Worm (Caenorhabditis elegans) whole organism, early embryonic: Measurements from ENCODE around the gene F46B6.2.

ENCODE experiments used
- ama-1 ChIP-seq: fragments of 150-350 bp; optimal IDR thresholded peaks from 2 replicates; lab custom pipeline; 2014
- ets-7 ChIP-seq: sonication (generic microtip); optimal IDR thresholded peaks from 2 replicates; lab custom pipeline; 2016; ENCODE audit warnings: missing genotype, missing genetic modification characterization, missing compliant biosample characterization
- scrt-1 ChIP-seq: fragments of 200-800 bp; sonication (Bioruptor generic); IDR thresholded peaks from 2 replicates; pipeline ENCODE4 v1.3.6; 2022; ENCODE audit warnings: missing genetic modification characterization, missing compliant biosample characterization

- TF ChIP-seq ets-7 (no peak), ama-1 (lab: Kevin White, UChicago) (no peak), scrt-1 (GFP tag; lab: Robert Waterston, UW) (no peak)
Observed at ce11 chrV:9784215-9784614, 12.1 kb downstream of the F46B6.2 start.
